Fruit fly (Drosophila melanogaster): ENCODE measurements around the gene CG5435.

DNA sequence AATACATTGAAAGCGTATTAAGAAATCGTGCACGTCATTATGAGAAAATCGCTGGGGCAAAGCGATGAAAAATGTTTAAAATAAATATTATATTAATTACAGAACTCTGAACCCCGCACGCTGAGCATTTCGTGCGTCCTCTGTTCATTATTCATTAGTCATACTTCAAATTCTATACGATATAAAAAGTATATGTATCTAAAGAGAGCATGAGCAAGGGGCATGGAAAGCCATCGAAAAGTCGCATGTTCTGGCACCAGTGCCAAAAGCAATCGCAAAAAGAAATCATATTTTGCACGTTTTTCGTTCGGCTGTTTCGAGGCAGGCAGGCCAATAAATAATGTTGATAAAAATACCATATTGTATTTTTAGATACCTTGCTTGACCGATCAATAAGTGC lies 28.5 kb upstream of the CG5435 start:
- no peak for TF ChIP-seq fd96Ca (GFP tag; IDR thresholded peaks at IDR 0.05)
- no peak for TF ChIP-seq CG34367 (tag; optimal IDR thresholded peaks at IDR 0.05)
- no peak for TF ChIP-seq EcR (GFP tag; optimal IDR thresholded peaks at IDR 0.05)
- no peak for TF ChIP-seq CG14655 (GFP tag; optimal IDR thresholded peaks at IDR 0.05)
- no peak for TF ChIP-seq CG4496 (GFP tag; IDR thresholded peaks at IDR 0.05)
- TF ChIP-seq Ets98B (GFP tag; IDR thresholded peaks at IDR 0.05) = no peak
- TF ChIP-seq rn (GFP tag; IDR thresholded peaks at IDR 0.05) = no peak
- TF ChIP-seq CG13204 (GFP tag; optimal IDR thresholded peaks at IDR 0.05) = no peak
- no peak for TF ChIP-seq Snoo (tag; optimal IDR thresholded peaks at IDR 0.05)
- TF ChIP-seq Pif1A (GFP tag; optimal IDR thresholded peaks at IDR 0.05) = no peak
- no peak for TF ChIP-seq gl (tag; optimal IDR thresholded peaks at IDR 0.05)
- TF ChIP-seq CG10348 (GFP tag; IDR thresholded peaks at IDR 0.05) = no peak
- no peak for TF ChIP-seq CG8301 (tag; optimal IDR thresholded peaks at IDR 0.05)
